Fruit fly (Drosophila melanogaster) whole organism, wandering third instar larva: ENCODE results near the gene RpS13.
A peak's percentile ranks its signal among the peaks of the same experiment; 100 is the strongest.

Experiments
- Abd-B ChIP-seq: fragments of >200 bp; optimal IDR thresholded peaks from 2 replicates; lab custom pipeline; 2017; ENCODE audit warnings: missing biosample characterization, missing genetic modification characterization
- CG32264 ChIP-seq: fragments of 200-800 bp; sonication (Bioruptor generic); optimal IDR thresholded peaks from 2 replicates; lab custom pipeline; 2016; ENCODE audit warnings: missing biosample characterization, missing genetic modification characterization
- CrebA ChIP-seq: fragments of 200-800 bp; sonication (Bioruptor generic); optimal IDR thresholded peaks from 2 replicates; lab custom pipeline; 2016; ENCODE audit warnings: missing biosample characterization, mild to moderate bottlenecking, missing genetic modification characterization, borderline replicate concordance
- Dfd ChIP-seq: fragments of >200 bp; optimal IDR thresholded peaks from 2 replicates; lab custom pipeline; 2017; ENCODE audit warnings: missing biosample characterization, missing genetic modification characterization
- Dif ChIP-seq: fragments of 200-275, 200-300 bp; sonication (Bioruptor generic); optimal IDR thresholded peaks from 2 replicates; lab custom pipeline; 2018; ENCODE audit warnings: missing biosample characterization, missing genetic modification characterization; ENCODE audit not compliant: partially characterized antibody
- HLH106 ChIP-seq: fragments of 200-800 bp; optimal IDR thresholded peaks from 3 replicates; lab custom pipeline; 2019; ENCODE audit warnings: missing biosample characterization, mild to moderate bottlenecking, missing genetic modification characterization, moderate library complexity
- Hr83 ChIP-seq: fragments of 200-300 bp; sonication (Bioruptor generic); optimal IDR thresholded peaks from 2 replicates; lab custom pipeline; 2016; ENCODE audit warnings: missing biosample characterization, mild to moderate bottlenecking, missing genetic modification characterization, moderate library complexity; ENCODE audit not compliant: poor library complexity, severe bottlenecking
- Jra ChIP-seq: sonication (Bioruptor generic); optimal IDR thresholded peaks from 2 replicates; lab custom pipeline; 2016; ENCODE audit warnings: missing biosample characterization, missing genetic modification characterization
- Mio ChIP-seq: sonication (Bioruptor generic); optimal IDR thresholded peaks from 2 replicates; lab custom pipeline; 2016; ENCODE audit warnings: missing biosample characterization, missing genetic modification characterization
- Myc ChIP-seq: fragments of >200 bp; optimal IDR thresholded peaks from 2 replicates; lab custom pipeline; 2017
- N ChIP-seq: fragments of >200 bp; optimal IDR thresholded peaks from 2 replicates; lab custom pipeline; 2018; ENCODE audit warnings: missing biosample characterization, missing external identifiers, missing genetic modification characterization
- Rel ChIP-seq, 2 experiments: fragments of 200-800 bp; sonication (Bioruptor generic) in 1 of 2; optimal IDR thresholded peaks; 2 replicates in 1 of 2; 3 replicates in 1 of 2; lab custom pipeline; 2016 to 2019; ENCODE audit warnings: mild to moderate bottlenecking in 2 of 2, missing biosample characterization in 2 of 2, missing genetic modification characterization in 2 of 2, moderate library complexity in 1 of 2
- brk ChIP-seq: fragments of 200-800 bp; sonication (Bioruptor generic); optimal IDR thresholded peaks from 2 replicates; lab custom pipeline; 2016; ENCODE audit warnings: missing biosample characterization, mild to moderate bottlenecking, missing genetic modification characterization
- dl ChIP-seq, 2 experiments: fragments of 175-275, 200-275 bp in 1 of 2; fragments of 200-275 bp in 1 of 2; sonication (Bioruptor generic); optimal IDR thresholded peaks; lab custom pipeline; 2018; ENCODE audit warnings: mild to moderate bottlenecking in 2 of 2, missing biosample characterization in 2 of 2, missing genetic modification characterization in 2 of 2, moderate library complexity in 2 of 2; ENCODE audit not compliant: partially characterized antibody in 2 of 2, insufficient read depth in 1 of 2
- ey ChIP-seq: fragments of 200-800 bp; sonication (Bioruptor generic); optimal IDR thresholded peaks from 2 replicates; lab custom pipeline; 2016; ENCODE audit warnings: missing biosample characterization, missing genetic modification characterization
- foxo ChIP-seq, 2 experiments: fragments of 200-800 bp; sonication (Bioruptor generic); optimal IDR thresholded peaks; 2 replicates in 1 of 2; 3 replicates in 1 of 2; lab custom pipeline; 2016 to 2017; ENCODE audit warnings: missing biosample characterization in 2 of 2, missing genetic modification characterization in 2 of 2
- fru ChIP-seq: fragments of 200-800 bp; sonication (Bioruptor generic); optimal IDR thresholded peaks from 3 replicates; lab custom pipeline; 2016; ENCODE audit warnings: missing biosample characterization, mild to moderate bottlenecking, missing genetic modification characterization
- h ChIP-seq: fragments of 200-800 bp; sonication (Bioruptor generic); optimal IDR thresholded peaks from 3 replicates; lab custom pipeline; 2016; ENCODE audit warnings: missing biosample characterization, mild to moderate bottlenecking, missing genetic modification characterization
- jim ChIP-seq: fragments of 175-275, 200-325 bp; sonication (Bioruptor generic); optimal IDR thresholded peaks from 2 replicates; lab custom pipeline; 2016; ENCODE audit warnings: missing biosample characterization, mild to moderate bottlenecking, missing genetic modification characterization
- lola ChIP-seq: fragments of >200 bp; optimal IDR thresholded peaks from 2 replicates; lab custom pipeline; 2017; ENCODE audit warnings: missing biosample characterization, missing genetic modification characterization
- rgr ChIP-seq: fragments of 200-800 bp; sonication (Bioruptor generic); optimal IDR thresholded peaks from 3 replicates; lab custom pipeline; 2016; ENCODE audit warnings: missing biosample characterization, mild to moderate bottlenecking, missing genetic modification characterization
- sage ChIP-seq: fragments of 200-800 bp; sonication (Bioruptor generic); optimal IDR thresholded peaks from 2 replicates; lab custom pipeline; 2016; ENCODE audit warnings: missing biosample characterization, mild to moderate bottlenecking, missing genetic modification characterization
- sv ChIP-seq: fragments of 200-800 bp; sonication (Bioruptor generic); optimal IDR thresholded peaks from 3 replicates; lab custom pipeline; 2016; ENCODE audit warnings: missing biosample characterization, missing genetic modification characterization
- tai ChIP-seq: sonication (Bioruptor generic); optimal IDR thresholded peaks from 2 replicates; lab custom pipeline; 2016; ENCODE audit warnings: missing biosample characterization, missing genetic modification characterization
- usp ChIP-seq: fragments of >200 bp; optimal IDR thresholded peaks from 2 replicates; lab custom pipeline; 2017; ENCODE audit warnings: missing biosample characterization, missing genetic modification characterization

The RpS13 gene

dm6 chr2L:8342395-8342794 is 22.1 kb downstream of the RpS13 start, which contains the start of gene CG14273:
Gene CG14273 (plus strand): TSS chr2L:8342695.
- no peak for TF ChIP-seq Dif (GFP tag; lab: Kevin White, UChicago)
- no peak for TF ChIP-seq N (GFP tag; lab: Kevin White, UChicago)

- TF ChIP-seq ey (no peak), Rel (GFP tag; optimal IDR thresholded peaks at IDR 0.05; lab: Kevin White, UChicago) (no peak), Rel (tag; optimal IDR thresholded peaks at IDR 0.05; lab: Kevin White, UChicago) (peak; percentile 96)
Observed at dm6 chr2L:8339751-8340349, 24.6 kb downstream of the RpS13 start.

dm6 chr2L:8338039-8338438 is 26.4 kb downstream of the RpS13 start, which contains the start of gene witty:
Gene witty (plus strand): TSS chr2L:8338287.
- TF ChIP-seq Mio (GFP tag; lab: Kevin White, UChicago) (no peak), CrebA (GFP tag; lab: Kevin White, UChicago) (no peak), lola (GFP tag; lab: Kevin White, UChicago) (no peak)
- TF ChIP-seq, all 38 proteins: peak for 0

DNA sequence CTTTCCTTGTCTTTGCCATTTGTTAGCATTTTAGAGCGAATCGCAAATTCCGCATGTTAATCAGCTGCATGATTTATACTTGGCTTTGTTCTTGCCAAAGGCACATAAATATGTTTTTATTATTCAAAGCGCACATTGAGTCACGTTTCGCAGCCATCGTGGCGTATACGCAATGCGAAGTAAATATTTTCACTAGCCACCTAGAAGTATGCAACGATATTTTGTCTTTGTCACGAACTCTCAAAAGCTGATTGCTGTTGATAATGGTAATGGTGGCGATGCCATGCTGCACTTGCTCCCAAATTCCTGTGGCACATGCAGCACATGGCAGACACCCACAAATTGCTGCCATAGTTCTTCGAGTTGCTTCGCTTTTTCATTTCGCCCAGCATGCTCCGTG is 29.8 kb downstream of the RpS13 start:
- TF ChIP-seq Dif (GFP tag; lab: Kevin White, UChicago) (peak; percentile 76), sv (GFP tag; lab: Kevin White, UChicago) (no peak), h (GFP tag; lab: Kevin White, UChicago) (no peak), Abd-B (GFP tag; lab: Kevin White, UChicago) (no peak), Myc (lab: Kevin White, UChicago) (peak; percentile 2), dl (GFP tag; optimal IDR thresholded peaks at IDR 0.05; lab: Kevin White, UChicago; ENCODE audit: insufficient read depth in 1 of 2, partially characterized antibody in 2 of 2) (no peak), rgr (GFP tag; lab: Kevin White, UChicago) (no peak), tai (no peak), Rel (GFP tag; optimal IDR thresholded peaks at IDR 0.05; lab: Kevin White, UChicago) (no peak), Rel (tag; optimal IDR thresholded peaks at IDR 0.05; lab: Kevin White, UChicago) (no peak)
- TF ChIP-seq, all 38 proteins: peak for 2

DNA sequence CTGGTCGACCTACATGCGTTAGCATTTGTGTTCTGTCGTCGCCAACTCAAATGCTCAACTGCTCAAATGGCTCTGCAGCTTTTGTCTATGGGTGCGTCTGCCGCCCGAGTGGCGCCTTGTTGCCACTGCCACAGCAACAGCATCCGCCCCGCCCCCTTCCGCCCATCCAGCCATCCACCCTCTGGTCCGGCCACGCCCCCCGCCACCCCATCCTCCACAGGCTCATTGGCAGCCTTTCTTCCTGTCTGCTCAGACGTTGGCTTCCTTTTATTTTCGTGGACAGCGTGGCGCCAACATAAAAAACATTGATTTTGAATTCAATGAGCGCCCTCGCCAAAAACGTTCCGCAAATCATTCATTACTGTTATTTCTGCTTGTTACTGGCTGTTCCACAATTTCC is 30.8 kb downstream of the RpS13 start:
- no peak for TF ChIP-seq HLH106
- TF ChIP-seq Myc (lab: Kevin White, UChicago) = no peak
- peak; percentile 97 for TF ChIP-seq Dfd
- TF ChIP-seq CG32264 (GFP tag; lab: Kevin White, UChicago) = no peak

- no peak for TF ChIP-seq foxo (GFP tag; optimal IDR thresholded peaks at IDR 0.05; lab: Kevin White, UChicago)
- TF ChIP-seq fru (GFP tag; lab: Kevin White, UChicago) = no peak
- no peak for TF ChIP-seq Mio (GFP tag; lab: Kevin White, UChicago)
- no peak for TF ChIP-seq HLH106
- no peak for TF ChIP-seq jim
- no peak for TF ChIP-seq h (GFP tag; lab: Kevin White, UChicago)
- no peak for TF ChIP-seq tai
- TF ChIP-seq sv (GFP tag; lab: Kevin White, UChicago) = no peak
- no peak for TF ChIP-seq Rel (GFP tag; optimal IDR thresholded peaks at IDR 0.05; lab: Kevin White, UChicago)
- no peak for TF ChIP-seq Rel (tag; optimal IDR thresholded peaks at IDR 0.05; lab: Kevin White, UChicago)
- no peak for TF ChIP-seq usp (GFP tag; lab: Kevin White, UChicago)
- no peak for TF ChIP-seq ey
- no peak for TF ChIP-seq brk
- no peak for TF ChIP-seq sage (GFP tag; lab: Kevin White, UChicago)
- no peak for TF ChIP-seq Jra (GFP tag; lab: Kevin White, UChicago)
- TF ChIP-seq, all 38 proteins: peak for 0
Observed at dm6 chr2L:8333185-8333584, 31.3 kb downstream of the RpS13 start.

DNA sequence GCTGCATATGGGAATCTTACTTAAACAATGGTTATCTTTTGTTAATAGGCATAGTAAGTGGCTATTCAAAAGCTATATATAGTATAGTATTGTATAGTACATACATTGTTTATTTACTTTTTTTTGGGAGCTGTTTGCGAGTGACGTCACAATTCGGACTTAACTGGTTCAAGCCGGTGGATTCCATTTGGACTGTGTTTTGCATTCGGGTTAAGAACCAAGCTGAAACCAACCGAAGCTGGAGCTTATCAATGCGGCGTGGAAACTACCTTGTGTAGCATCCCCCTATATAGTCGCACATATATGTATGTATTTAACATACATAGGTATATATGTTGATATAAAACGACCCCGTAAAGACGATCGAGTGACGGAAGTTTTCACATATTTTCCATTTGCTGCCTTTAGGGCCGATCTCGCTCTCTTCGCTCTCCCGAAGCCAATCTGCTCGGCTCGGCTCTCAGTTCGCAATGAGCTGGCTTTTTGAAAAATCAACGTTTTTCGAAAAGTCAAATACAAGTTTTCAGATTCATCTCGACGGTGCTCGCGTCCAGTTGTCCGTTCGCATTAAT is 35.9 kb downstream of the RpS13 start:
- TF ChIP-seq sage (GFP tag; lab: Kevin White, UChicago) (no peak), dl (GFP tag; optimal IDR thresholded peaks at IDR 0.05; lab: Kevin White, UChicago; ENCODE audit: insufficient read depth in 1 of 2, partially characterized antibody in 2 of 2) (no peak), lola (GFP tag; lab: Kevin White, UChicago) (no peak), Hr83 (GFP tag; lab: Kevin White, UChicago) (no peak), brk (no peak), N (GFP tag; lab: Kevin White, UChicago) (no peak), Dif (GFP tag; lab: Kevin White, UChicago) (no peak), Abd-B (GFP tag; lab: Kevin White, UChicago) (no peak)
